Worm (Caenorhabditis elegans): Measurements from ENCODE around the gene F36A4.3.

- TF ChIP-seq snpc-4 (tag; optimal IDR thresholded peaks at IDR 0.05) (no peak), elt-1 (tag; optimal IDR thresholded peaks at IDR 0.05) (no peak), nfya-1 (tag; optimal IDR thresholded peaks at IDR 0.05; ENCODE audit: insufficient read depth) (no peak), aly-2 (tag; optimal IDR thresholded peaks at IDR 0.05) (no peak), tbx-2 (tag; optimal IDR thresholded peaks at IDR 0.05) (no peak)
These were observed 21.1 kb downstream of the F36A4.3 start, which contains the start of gene dct-7 for ce11 chrIV:4290472-4290871.
